Worm (Caenorhabditis elegans) whole organism, young adult: ENCODE results near the gene R04B5.1.
A peak's percentile ranks its signal among the peaks of the same experiment; 100 is the strongest.

Experiments
- B0336.3 ChIP-seq: fragments of 200-800 bp; sonication (Bioruptor generic); IDR thresholded peaks from 2 replicates; pipeline ENCODE4 v1.3.6; 2022; ENCODE audit warnings: missing genetic modification characterization, missing compliant biosample characterization
- C06A6.2 ChIP-seq: fragments of 200-800 bp; sonication (Bioruptor generic); conservative IDR thresholded peaks from 2 replicates; pipeline ENCODE4 v1.3.6; 2022; ENCODE audit warnings: missing genetic modification characterization, missing compliant biosample characterization
- D2030.7 ChIP-seq: fragments of 200-800 bp; sonication (Bioruptor generic); IDR thresholded peaks from 2 replicates; pipeline ENCODE4 v1.3.6; 2022; ENCODE audit warnings: missing genetic modification reagents, missing genetic modification characterization, missing compliant biosample characterization
- F39B2.1 ChIP-seq: fragments of 200-800 bp; sonication (Bioruptor generic); IDR thresholded peaks from 2 replicates; pipeline ENCODE4 v1.3.6; 2022; ENCODE audit warnings: missing genetic modification reagents, missing genetic modification characterization, missing compliant biosample characterization
- F52B5.7 ChIP-seq: sonication (generic microtip); optimal IDR thresholded peaks from 2 replicates; lab custom pipeline; 2016; ENCODE audit warnings: mild to moderate bottlenecking, missing genetic modification characterization, missing compliant biosample characterization
- F57A8.1 ChIP-seq: fragments of 200-800 bp; sonication (Bioruptor generic); optimal IDR thresholded peaks from 2 replicates; lab custom pipeline; 2018; ENCODE audit warnings: mild to moderate bottlenecking, missing genetic modification characterization, moderate library complexity, missing compliant biosample characterization
- K12H6.12 ChIP-seq: fragments of 200-800 bp; sonication (Bioruptor generic); optimal IDR thresholded peaks from 2 replicates; lab custom pipeline; 2018; ENCODE audit warnings: mild to moderate bottlenecking, missing genetic modification characterization, missing compliant biosample characterization
- Y53G8AR.9 ChIP-seq: fragments of 200-800 bp; sonication (Bioruptor generic); conservative IDR thresholded peaks from 2 replicates; pipeline ENCODE4 v1.3.6; 2022; ENCODE audit warnings: missing genetic modification reagents, missing genetic modification characterization, missing compliant biosample characterization
- Y56A3A.18 ChIP-seq: fragments of 200-800 bp; sonication (Bioruptor generic); IDR thresholded peaks from 2 replicates; pipeline ENCODE4 v1.3.6; 2022; ENCODE audit warnings: missing genetic modification reagents, missing genetic modification characterization, missing compliant biosample characterization
- aptf-2 ChIP-seq: fragments of 200-800 bp; sonication (Bioruptor generic); conservative IDR thresholded peaks from 2 replicates; pipeline ENCODE4 v1.3.6; 2022; ENCODE audit warnings: missing genetic modification reagents, missing genetic modification characterization, missing compliant biosample characterization
- aptf-3 ChIP-seq: fragments of 200-800 bp; sonication (Bioruptor generic); IDR thresholded peaks from 2 replicates; pipeline ENCODE4 v1.3.6; 2022; ENCODE audit warnings: missing genetic modification characterization, missing compliant biosample characterization
- attf-6 ChIP-seq: fragments of 200-800 bp; sonication (Bioruptor generic); IDR thresholded peaks from 2 replicates; pipeline ENCODE4 v1.3.6; 2022; ENCODE audit warnings: missing genetic modification reagents, missing genetic modification characterization, missing compliant biosample characterization
- cebp-1 ChIP-seq, 2 experiments: fragments of 200-800 bp in 1 of 2; sonication (Bioruptor generic) in 1 of 2; sonication (generic microtip) in 1 of 2; IDR thresholded peaks in 1 of 2; optimal IDR thresholded peaks in 1 of 2; 2 replicates each; pipeline versions ENCODE4 v1.3.6 to Lab custom; 2017 to 2022; ENCODE audit warnings: missing compliant biosample characterization in 2 of 2, missing genetic modification characterization in 2 of 2, mild to moderate bottlenecking in 1 of 2, missing genetic modification reagents in 1 of 2, moderate library complexity in 1 of 2
- ceh-27 ChIP-seq: fragments of 200-800 bp; sonication (Bioruptor generic); optimal IDR thresholded peaks from 2 replicates; lab custom pipeline; 2018; ENCODE audit warnings: mild to moderate bottlenecking, missing genetic modification characterization, moderate library complexity, missing compliant biosample characterization
- egrh-3 ChIP-seq: fragments of 200-800 bp; sonication (Bioruptor generic); IDR thresholded peaks from 2 replicates; pipeline ENCODE4 v1.3.6; 2022; ENCODE audit warnings: missing genetic modification reagents, missing genetic modification characterization, missing compliant biosample characterization
- ekl-4 ChIP-seq: fragments of 200-800 bp; sonication (Bioruptor generic); IDR thresholded peaks from 2 replicates; pipeline ENCODE4 v1.3.6; 2022; ENCODE audit warnings: missing genetic modification reagents, missing genetic modification characterization, missing compliant biosample characterization
- ets-4 ChIP-seq: fragments of 200-800 bp; sonication (Bioruptor generic); optimal IDR thresholded peaks from 2 replicates; lab custom pipeline; 2018; ENCODE audit warnings: mild to moderate bottlenecking, missing genetic modification characterization, missing compliant biosample characterization
- him-1 ChIP-seq: sonication (generic microtip); optimal IDR thresholded peaks from 2 replicates; lab custom pipeline; 2016; ENCODE audit warnings: missing genotype, missing genetic modification reagents, missing genetic modification characterization, missing compliant biosample characterization
- hmg-20 ChIP-seq: fragments of 200-800 bp; sonication (Bioruptor generic); IDR thresholded peaks from 2 replicates; pipeline ENCODE4 v1.3.6; 2022; ENCODE audit warnings: missing genetic modification reagents, missing genetic modification characterization, missing compliant biosample characterization
- hrde-1 ChIP-seq: sonication (generic microtip); optimal IDR thresholded peaks from 2 replicates; lab custom pipeline; 2016; ENCODE audit warnings: missing genetic modification characterization, mild to moderate bottlenecking, missing compliant biosample characterization, moderate library complexity, missing genotype, missing genetic modification reagents, borderline replicate concordance
- lin-26 ChIP-seq: fragments of 200-800 bp; sonication (Bioruptor generic); IDR thresholded peaks from 2 replicates; pipeline ENCODE4 v1.3.6; 2022; ENCODE audit warnings: missing genetic modification reagents, missing genetic modification characterization, missing compliant biosample characterization
- lin-35 ChIP-seq, 3 experiments: fragments of 150-350 bp in 2 of 3; sonication (generic microtip) in 1 of 3; optimal IDR thresholded peaks; 2 replicates each; lab custom pipeline; 2014 to 2018; ENCODE audit warnings: missing biosample characterization in 3 of 3, missing genetic modification characterization in 3 of 3, missing genetic modification reagents in 3 of 3
- lin-40 ChIP-seq: sonication (generic microtip); optimal IDR thresholded peaks from 2 replicates; lab custom pipeline; 2016; ENCODE audit warnings: missing genetic modification characterization, mild to moderate bottlenecking, missing compliant biosample characterization, missing genotype, missing genetic modification reagents
- lsl-1 ChIP-seq: fragments of 200-800 bp; sonication (Bioruptor generic); optimal IDR thresholded peaks from 2 replicates; lab custom pipeline; 2018; ENCODE audit warnings: mild to moderate bottlenecking, missing genetic modification characterization, moderate library complexity, missing compliant biosample characterization
- madf-6 ChIP-seq: fragments of 200-800 bp; sonication (Bioruptor generic); IDR thresholded peaks from 2 replicates; pipeline ENCODE4 v1.3.6; 2022; ENCODE audit warnings: missing genetic modification reagents, missing genetic modification characterization, missing compliant biosample characterization
- mcd-1 ChIP-seq: fragments of 200-800 bp; sonication (Bioruptor generic); IDR thresholded peaks from 2 replicates; pipeline ENCODE4 v1.3.6; 2022; ENCODE audit warnings: missing genetic modification reagents, missing genetic modification characterization, missing compliant biosample characterization
- mxl-1 ChIP-seq: sonication (generic microtip); optimal IDR thresholded peaks from 2 replicates; lab custom pipeline; 2016; ENCODE audit warnings: missing genetic modification characterization, missing compliant biosample characterization
- nfya-1 ChIP-seq: sonication (generic microtip); optimal IDR thresholded peaks from 2 replicates; lab custom pipeline; 2017; ENCODE audit warnings: antibody characterized with exemption, missing compliant biosample characterization, missing genetic modification characterization, borderline replicate concordance; ENCODE audit not compliant: insufficient read depth
- nfyb-1 ChIP-seq: fragments of 200-800 bp; sonication (Bioruptor generic); IDR thresholded peaks from 2 replicates; pipeline ENCODE4 v1.3.6; 2022; ENCODE audit warnings: missing genetic modification reagents, missing genetic modification characterization, missing compliant biosample characterization
- nhr-179 ChIP-seq: sonication (generic microtip); optimal IDR thresholded peaks from 2 replicates; lab custom pipeline; 2016; ENCODE audit warnings: mild to moderate bottlenecking, missing genetic modification characterization, missing compliant biosample characterization
- pbrm-1 ChIP-seq: fragments of 200-800 bp; sonication (Bioruptor generic); IDR thresholded peaks from 2 replicates; pipeline ENCODE4 v1.3.6; 2022; ENCODE audit warnings: missing genetic modification reagents, missing genetic modification characterization, missing compliant biosample characterization
- snpc-1.1 ChIP-seq: sonication (generic microtip); optimal IDR thresholded peaks from 2 replicates; lab custom pipeline; 2017; ENCODE audit warnings: missing genetic modification characterization, mild to moderate bottlenecking, missing compliant biosample characterization, antibody characterized with exemption, moderate library complexity, missing genotype, missing genetic modification reagents; ENCODE audit not compliant: insufficient read depth
- snpc-1.3 ChIP-seq: sonication (generic microtip); optimal IDR thresholded peaks from 2 replicates; lab custom pipeline; 2017; ENCODE audit warnings: missing genetic modification characterization, mild to moderate bottlenecking, missing compliant biosample characterization, antibody characterized with exemption, moderate library complexity, missing genotype, missing genetic modification reagents; ENCODE audit not compliant: insufficient read depth
- snpc-4 ChIP-seq, 5 experiments: fragments of 150-350 bp in 1 of 5; sonication (generic microtip) in 4 of 5; optimal IDR thresholded peaks; 2 replicates each; lab custom pipeline; 2014 to 2018; ENCODE audit warnings: missing genetic modification characterization in 5 of 5, missing biosample characterization in 3 of 5, antibody characterized with exemption in 2 of 5, mild to moderate bottlenecking in 2 of 5, missing compliant biosample characterization in 2 of 5, missing genotype in 2 of 5, moderate library complexity in 2 of 5, missing genetic modification reagents in 1 of 5
- sptf-2 ChIP-seq: fragments of 200-800 bp; sonication (Bioruptor generic); optimal IDR thresholded peaks from 2 replicates; lab custom pipeline; 2018; ENCODE audit warnings: mild to moderate bottlenecking, missing genetic modification characterization, missing compliant biosample characterization
- unc-62 ChIP-seq: fragments of 150-350 bp; optimal IDR thresholded peaks from 2 replicates; lab custom pipeline; 2014; ENCODE audit warnings: missing biosample characterization, missing genetic modification reagents, missing genetic modification characterization
- xnd-1 ChIP-seq: sonication (generic microtip); optimal IDR thresholded peaks from 2 replicates; lab custom pipeline; 2016; ENCODE audit warnings: missing genotype, missing genetic modification reagents, missing genetic modification characterization, missing compliant biosample characterization
- zfh-2 ChIP-seq: fragments of 200-800 bp; sonication (Bioruptor generic); conservative IDR thresholded peaks from 2 replicates; pipeline ENCODE4 v1.3.6; 2022; ENCODE audit warnings: missing genetic modification reagents, missing genetic modification characterization, missing compliant biosample characterization
- ztf-22 ChIP-seq: fragments of 200-800 bp; sonication (Bioruptor generic); optimal IDR thresholded peaks from 2 replicates; lab custom pipeline; 2018; ENCODE audit warnings: mild to moderate bottlenecking, missing genetic modification characterization, moderate library complexity, missing compliant biosample characterization
- ztf-25 ChIP-seq: fragments of 200-800 bp; sonication (Bioruptor generic); IDR thresholded peaks from 2 replicates; pipeline ENCODE4 v1.3.6; 2022; ENCODE audit warnings: missing genetic modification reagents, missing genetic modification characterization, missing compliant biosample characterization
- ztf-26 ChIP-seq: sonication (generic microtip); optimal IDR thresholded peaks from 2 replicates; lab custom pipeline; 2017; ENCODE audit warnings: missing genetic modification characterization, missing compliant biosample characterization

The R04B5.1 gene

DNA sequence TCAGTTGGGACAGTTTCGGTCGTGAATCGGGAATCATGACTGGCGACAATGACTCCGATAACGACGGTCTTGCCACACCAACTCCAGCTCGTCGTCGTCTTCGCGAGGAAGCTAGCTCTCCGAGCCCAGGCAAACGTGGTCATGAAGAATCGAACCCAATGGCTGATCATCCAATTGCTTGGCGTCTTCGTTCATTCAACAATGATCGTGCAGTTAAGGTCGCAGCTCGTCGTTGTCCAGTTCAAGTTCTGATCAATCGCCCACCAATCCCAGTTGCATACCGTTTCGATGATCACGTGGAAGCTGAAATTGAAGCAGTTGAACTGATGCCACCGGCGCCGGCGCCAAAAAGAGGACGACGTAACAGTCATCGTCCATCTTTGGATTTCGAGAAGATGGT, 31.0 kb downstream of the R04B5.1 start:
- TF ChIP-seq F39B2.1 (GFP tag; lab: Robert Waterston, UW): no peak
- TF ChIP-seq zfh-2 (GFP tag; lab: Robert Waterston, UW): peak; percentile 57; the same call in 1 of the 2 replicates

DNA sequence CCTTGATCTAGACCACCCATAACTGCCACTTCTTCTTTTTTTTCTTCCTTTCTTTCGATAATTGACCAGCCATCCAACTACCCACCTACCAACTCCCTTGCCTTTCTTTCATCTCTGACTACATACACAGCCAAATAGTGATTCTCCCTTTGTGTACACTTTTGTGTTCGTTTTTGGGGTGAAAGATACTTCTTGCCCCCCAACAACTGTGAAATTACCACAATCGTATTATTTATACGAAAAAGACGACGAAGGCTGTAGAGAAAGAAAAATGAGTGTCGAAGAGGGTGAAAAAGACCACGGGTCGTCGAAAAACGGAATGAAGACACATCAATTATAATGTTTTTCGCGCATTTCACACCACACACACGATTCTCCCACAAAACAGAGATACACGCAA, 31.6 kb downstream of the R04B5.1 start:
- TF ChIP-seq snpc-1.1 (tag; lab: Kevin White, UChicago) (no peak), hmg-20 (GFP tag; lab: Robert Waterston, UW) (no peak), nfyb-1 (GFP tag; lab: Robert Waterston, UW) (0 out of 2 replicates have a peak, but pooled peaks have one; percentile 31), aptf-3 (no peak), attf-6 (GFP tag; lab: Robert Waterston, UW) (no peak), F39B2.1 (GFP tag; lab: Robert Waterston, UW) (no peak), D2030.7 (GFP tag; lab: Robert Waterston, UW) (0 out of 2 replicates have a peak, but pooled peaks have one; percentile 10), aptf-2 (no peak), K12H6.12 (no peak), ceh-27 (GFP tag; lab: Kevin White, UChicago) (peak; percentile 4), snpc-4 (GFP tag; optimal IDR thresholded peaks at IDR 0.05; lab: Kevin White, UChicago) (no peak), snpc-4 (tag; optimal IDR thresholded peaks at IDR 0.05; lab: Kevin White, UChicago) (no peak), unc-62 (no peak), lsl-1 (GFP tag; lab: Kevin White, UChicago) (no peak), lin-26 (GFP tag; lab: Robert Waterston, UW) (no peak), snpc-1.3 (tag; lab: Kevin White, UChicago) (no peak), Y53G8AR.9 (GFP tag; lab: Robert Waterston, UW) (no peak), B0336.3 (no peak), hrde-1 (no peak), F52B5.7 (tag; lab: Kevin White, UChicago) (no peak), ztf-25 (GFP tag; lab: Robert Waterston, UW) (no peak), pbrm-1 (no peak), zfh-2 (GFP tag; lab: Robert Waterston, UW) (no peak)

DNA sequence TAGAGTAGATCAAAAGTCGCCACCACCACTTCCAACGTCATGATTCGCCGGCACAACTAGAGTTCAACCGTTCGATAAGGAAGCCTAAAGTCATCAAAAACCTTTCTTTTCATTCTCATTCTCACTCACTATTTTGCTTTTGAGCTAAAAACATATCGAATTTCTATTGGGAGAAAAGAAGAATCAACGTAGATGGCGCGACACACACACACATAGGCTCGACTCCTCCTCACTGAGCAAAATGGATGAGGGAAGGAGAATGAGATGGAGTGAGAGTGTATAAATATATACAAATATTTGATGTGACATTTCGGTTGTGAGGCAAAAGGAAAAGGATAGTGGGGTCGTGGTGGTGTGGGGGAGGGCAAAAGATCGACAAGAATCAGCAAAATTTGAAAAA, 33.4 kb downstream of the R04B5.1 start:
- TF ChIP-seq xnd-1 (no peak), nhr-179 (tag; lab: Kevin White, UChicago) (no peak), Y56A3A.18 (no peak), snpc-4 (GFP tag; optimal IDR thresholded peaks at IDR 0.05; lab: Kevin White, UChicago) (no peak), snpc-4 (tag; optimal IDR thresholded peaks at IDR 0.05; lab: Kevin White, UChicago) (no peak), nfya-1 (tag; lab: Kevin White, UChicago) (no peak), ztf-26 (no peak), attf-6 (GFP tag; lab: Robert Waterston, UW) (no peak), F57A8.1 (GFP tag; lab: Kevin White, UChicago) (no peak), mcd-1 (GFP tag; lab: Robert Waterston, UW) (no peak), ekl-4 (GFP tag; lab: Robert Waterston, UW) (no peak), madf-6 (GFP tag; lab: Robert Waterston, UW) (no peak)

DNA sequence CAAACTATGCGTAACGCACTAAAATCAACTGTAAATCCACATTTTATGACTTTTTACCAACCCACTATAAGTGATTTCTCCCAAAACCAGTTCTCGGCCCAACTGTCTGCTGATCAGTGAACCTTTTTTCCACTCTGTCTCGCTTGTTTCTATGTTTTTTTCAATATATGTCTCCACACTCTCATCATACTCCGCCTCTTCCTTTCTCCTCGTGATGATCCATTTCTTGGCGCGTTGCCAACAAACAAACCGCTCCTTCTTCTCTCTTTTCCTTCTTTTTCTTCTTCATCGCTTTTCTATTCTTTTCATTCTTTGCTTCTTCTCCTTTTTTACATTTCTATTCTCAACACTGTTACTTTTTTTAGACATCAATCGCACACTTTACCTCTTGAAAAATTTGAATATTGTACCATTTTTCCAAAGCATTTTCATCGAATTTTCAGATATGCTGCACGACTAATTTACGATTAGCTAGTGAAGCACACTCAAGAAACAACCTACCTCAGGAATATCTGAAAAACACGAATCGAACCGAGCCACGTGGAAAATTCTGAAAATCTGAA, 34.8 kb downstream of the R04B5.1 start, which contains the start of gene T06E8.8:
Gene T06E8.8 (plus strand): TSS at position 513 of the 563 bp plus-strand sequence.
- TF ChIP-seq egrh-3 (GFP tag; lab: Robert Waterston, UW) (peak; percentile 25; the same call in 1 of the 2 replicates), ztf-22 (GFP tag; lab: Kevin White, UChicago) (no peak), ztf-26 (peak; percentile 53), ets-4 (GFP tag; lab: Kevin White, UChicago) (no peak), lin-40 (peak; percentile 77), lin-35 (GFP tag; optimal IDR thresholded peaks at IDR 0.05; lab: Kevin White, UChicago) (peak in 1 of 3 experiments; percentile 25), sptf-2 (no peak), C06A6.2 (peak; percentile 61; the same call in 1 of the 2 replicates), K12H6.12 (peak; percentile 40), mxl-1 (tag; lab: Kevin White, UChicago) (no peak), lin-26 (GFP tag; lab: Robert Waterston, UW) (no peak), mcd-1 (GFP tag; lab: Robert Waterston, UW) (peak; percentile 28; the same call in 1 of the 2 replicates), him-1 (tag; lab: Kevin White, UChicago) (no peak), cebp-1 (GFP tag; IDR thresholded peaks at IDR 0.05; lab: Robert Waterston, UW) (no peak), cebp-1 (tag; optimal IDR thresholded peaks at IDR 0.05; lab: Kevin White, UChicago) (peak; percentile 42)
